Fruit fly (Drosophila melanogaster) whole organism, embryonic: Measurements from ENCODE around the gene RpL32.

Source experiments
- CG10209 ChIP-seq: fragments of 200-800 bp; sonication (Bioruptor generic); optimal IDR thresholded peaks from 3 replicates; lab custom pipeline; 2017; ENCODE audit warnings: missing biosample characterization, mild to moderate bottlenecking, missing genetic modification characterization, missing genetic modification reagents
- CG10543 ChIP-seq: fragments of 200-800 bp; sonication (Bioruptor generic); optimal IDR thresholded peaks from 3 replicates; lab custom pipeline; 2017; ENCODE audit warnings: missing biosample characterization, mild to moderate bottlenecking, missing genetic modification characterization, moderate library complexity
- CG11723 ChIP-seq: fragments of 200-800 bp; sonication (Bioruptor generic); optimal IDR thresholded peaks from 2 replicates; lab custom pipeline; 2017; ENCODE audit warnings: missing biosample characterization, mild to moderate bottlenecking, missing genetic modification characterization
- CG13296 ChIP-seq: fragments of 200-800 bp; sonication (Bioruptor generic); optimal IDR thresholded peaks from 3 replicates; lab custom pipeline; 2018; ENCODE audit warnings: missing biosample characterization, mild to moderate bottlenecking, missing genetic modification characterization
- CG13424 ChIP-seq: fragments of 200-800 bp; sonication (Bioruptor generic); optimal IDR thresholded peaks from 2 replicates; lab custom pipeline; 2019; ENCODE audit warnings: missing biosample characterization, mild to moderate bottlenecking, missing genetic modification characterization, moderate library complexity
- CG13894 ChIP-seq: fragments of 200-800 bp; sonication (Bioruptor generic); optimal IDR thresholded peaks from 3 replicates; lab custom pipeline; 2018; ENCODE audit warnings: missing biosample characterization, mild to moderate bottlenecking, missing genetic modification characterization, moderate library complexity
- CG14667 ChIP-seq: fragments of 200-800 bp; sonication (Bioruptor generic); IDR thresholded peaks from 2 replicates; pipeline ENCODE4 v1.3.6; 2022; ENCODE audit warnings: missing biosample characterization, missing genetic modification characterization
- CG1529 ChIP-seq: fragments of 200-800 bp; sonication (Bioruptor generic); optimal IDR thresholded peaks from 3 replicates; lab custom pipeline; 2018; ENCODE audit warnings: missing biosample characterization, missing genetic modification characterization
- CG16813 ChIP-seq: fragments of 200-800 bp; sonication (Bioruptor generic); IDR thresholded peaks from 3 replicates; pipeline ENCODE4 v1.3.6; 2022; ENCODE audit warnings: missing biosample characterization, missing genetic modification characterization; ENCODE audit not compliant: partially characterized antibody
- CG3065 ChIP-seq: fragments of 200-800 bp; sonication (Bioruptor generic); optimal IDR thresholded peaks from 2 replicates; lab custom pipeline; 2016; ENCODE audit warnings: missing biosample characterization, missing genetic modification characterization
- CG3163 ChIP-seq: fragments of 200-800 bp; sonication (Bioruptor generic); optimal IDR thresholded peaks from 3 replicates; lab custom pipeline; 2016; ENCODE audit warnings: missing biosample characterization, missing genetic modification characterization
- CG32532 ChIP-seq: fragments of 200-800 bp; sonication (Bioruptor generic); IDR thresholded peaks from 2 replicates; pipeline ENCODE4 v1.3.6; 2022; ENCODE audit warnings: missing biosample characterization, missing genetic modification characterization
- CG3407 ChIP-seq: fragments of 200-800 bp; sonication (Bioruptor generic); optimal IDR thresholded peaks from 2 replicates; lab custom pipeline; 2018; ENCODE audit warnings: missing biosample characterization, mild to moderate bottlenecking, missing genetic modification characterization
- CG4707 ChIP-seq: fragments of 200-800 bp; sonication (Bioruptor generic); optimal IDR thresholded peaks from 2 replicates; lab custom pipeline; 2018; ENCODE audit warnings: missing biosample characterization, mild to moderate bottlenecking, missing genetic modification characterization, moderate library complexity
- CG4730 ChIP-seq: fragments of 200-800 bp; sonication (Bioruptor generic); IDR thresholded peaks from 2 replicates; pipeline ENCODE4 v1.3.6; 2022; ENCODE audit warnings: missing biosample characterization, missing genetic modification characterization
- CG7372 ChIP-seq: fragments of 200-800 bp; sonication (Bioruptor generic); IDR thresholded peaks from 2 replicates; pipeline ENCODE4 v1.3.6; 2022; ENCODE audit warnings: missing biosample characterization, missing genetic modification characterization
- CG8359 ChIP-seq: fragments of 200-800 bp; sonication (Bioruptor generic); optimal IDR thresholded peaks from 2 replicates; lab custom pipeline; 2017; ENCODE audit warnings: missing biosample characterization, mild to moderate bottlenecking, missing genetic modification characterization, borderline replicate concordance
- CTCF ChIP-seq: fragments of 200-800 bp; sonication (Bioruptor generic); optimal IDR thresholded peaks from 2 replicates; lab custom pipeline; 2017; ENCODE audit warnings: missing biosample characterization, mild to moderate bottlenecking, missing genetic modification characterization, moderate library complexity
- D19A ChIP-seq: fragments of 200-800 bp; optimal IDR thresholded peaks from 3 replicates; lab custom pipeline; 2019; ENCODE audit warnings: missing biosample characterization, mild to moderate bottlenecking, missing genetic modification characterization, moderate library complexity
- Dad ChIP-seq: fragments of 200-800 bp; sonication (Bioruptor generic); optimal IDR thresholded peaks from 3 replicates; lab custom pipeline; 2016; ENCODE audit warnings: missing biosample characterization, missing genetic modification characterization
- HLHmδ ChIP-seq: fragments of 200-800 bp; sonication (Bioruptor generic); optimal IDR thresholded peaks from 2 replicates; lab custom pipeline; 2018; ENCODE audit warnings: missing biosample characterization, mild to moderate bottlenecking, missing genetic modification characterization, moderate library complexity
- Hr78 ChIP-seq, 2 experiments: fragments of 200-800 bp in 1 of 2; fragments of >200 bp in 1 of 2; sonication (Bioruptor generic) in 1 of 2; optimal IDR thresholded peaks; 2 replicates each; lab custom pipeline; 2017 to 2019; ENCODE audit warnings: missing biosample characterization in 2 of 2, missing genetic modification characterization in 2 of 2, mild to moderate bottlenecking in 1 of 2, moderate library complexity in 1 of 2
- Kr ChIP-seq: fragments of 200-800 bp; sonication (Bioruptor generic); optimal IDR thresholded peaks from 2 replicates; lab custom pipeline; 2017; ENCODE audit warnings: missing biosample characterization, mild to moderate bottlenecking, missing genetic modification characterization
- Lhr ChIP-seq: fragments of 200-800 bp; sonication (Bioruptor generic); optimal IDR thresholded peaks from 3 replicates; lab custom pipeline; 2017; ENCODE audit warnings: mild to moderate bottlenecking, missing biosample characterization, missing genetic modification reagents, missing genetic modification characterization
- MTF-1 ChIP-seq: fragments of 200-800 bp; sonication (Bioruptor generic); optimal IDR thresholded peaks from 2 replicates; lab custom pipeline; 2018; ENCODE audit warnings: missing biosample characterization, mild to moderate bottlenecking, missing genetic modification characterization, borderline replicate concordance
- Mrtf ChIP-seq: fragments of 200-800 bp; sonication (Bioruptor generic); IDR thresholded peaks from 3 replicates; pipeline ENCODE4 v1.3.6; 2022; ENCODE audit warnings: missing biosample characterization, missing genetic modification characterization
- NFAT ChIP-seq: fragments of 200-800 bp; sonication (Bioruptor generic); IDR thresholded peaks from 2 replicates; pipeline ENCODE4 v1.3.6; 2022; ENCODE audit warnings: missing biosample characterization, missing genetic modification characterization
- Vsx1 ChIP-seq: fragments of 200-800 bp; sonication (Bioruptor generic); optimal IDR thresholded peaks from 2 replicates; lab custom pipeline; 2017; ENCODE audit warnings: missing biosample characterization, mild to moderate bottlenecking, missing genetic modification characterization, missing genetic modification reagents
- Xbp1 ChIP-seq: fragments of 200-800 bp; sonication (Bioruptor generic); optimal IDR thresholded peaks from 3 replicates; lab custom pipeline; 2016; ENCODE audit warnings: missing biosample characterization, mild to moderate bottlenecking, missing genetic modification characterization
- amos ChIP-seq: fragments of 200-800 bp; sonication (Bioruptor generic); IDR thresholded peaks from 2 replicates; pipeline ENCODE4 v1.3.6; 2022; ENCODE audit warnings: missing biosample characterization, missing genetic modification characterization; ENCODE audit not compliant: partially characterized antibody
- aop ChIP-seq: fragments of 200-800 bp; sonication (Bioruptor generic); IDR thresholded peaks from 2 replicates; pipeline ENCODE4 v1.3.6; 2022; ENCODE audit warnings: missing biosample characterization, missing genetic modification characterization
- bigmax ChIP-seq: fragments of 200-800 bp; sonication (Bioruptor generic); optimal IDR thresholded peaks from 2 replicates; lab custom pipeline; 2018; ENCODE audit warnings: missing biosample characterization, mild to moderate bottlenecking, missing genetic modification characterization
- br ChIP-seq: fragments of >200 bp; optimal IDR thresholded peaks from 2 replicates; lab custom pipeline; 2017
- cas ChIP-seq: fragments of 200-800 bp; sonication (Bioruptor generic); IDR thresholded peaks from 2 replicates; pipeline ENCODE4 v1.3.6; 2022; ENCODE audit warnings: missing biosample characterization, missing genetic modification characterization
- cato ChIP-seq: fragments of 200-800 bp; sonication (Bioruptor generic); optimal IDR thresholded peaks from 2 replicates; lab custom pipeline; 2016; ENCODE audit warnings: missing biosample characterization, missing genetic modification characterization, borderline replicate concordance
- dati ChIP-seq: fragments of 200-800 bp; sonication (Bioruptor generic); IDR thresholded peaks from 2 replicates; pipeline ENCODE4 v1.3.6; 2022; ENCODE audit warnings: missing biosample characterization, missing genetic modification characterization
- dysf ChIP-seq: fragments of 200-800 bp; sonication (Bioruptor generic); IDR thresholded peaks from 3 replicates; pipeline ENCODE4 v1.3.6; 2022; ENCODE audit warnings: missing biosample characterization, missing genetic modification characterization
- exex ChIP-seq: fragments of 200-800 bp; sonication (Bioruptor generic); optimal IDR thresholded peaks from 4 replicates; lab custom pipeline; 2018; ENCODE audit warnings: missing biosample characterization, mild to moderate bottlenecking, missing genetic modification characterization, moderate library complexity
- fd102C ChIP-seq: fragments of 200-800 bp; sonication (Bioruptor generic); optimal IDR thresholded peaks from 2 replicates; lab custom pipeline; 2018; ENCODE audit warnings: missing biosample characterization, mild to moderate bottlenecking, missing genetic modification characterization, moderate library complexity
- gcm2 ChIP-seq: fragments of 200-800 bp; sonication (Bioruptor generic); optimal IDR thresholded peaks from 2 replicates; lab custom pipeline; 2016; ENCODE audit warnings: missing biosample characterization, missing genetic modification characterization
- lilli ChIP-seq: fragments of 200-800 bp; sonication (Bioruptor generic); optimal IDR thresholded peaks from 3 replicates; lab custom pipeline; 2016; ENCODE audit warnings: missing biosample characterization, missing genetic modification characterization
- lmd ChIP-seq: fragments of 200-800 bp; sonication (Bioruptor generic); IDR thresholded peaks from 2 replicates; pipeline ENCODE4 v1.3.6; 2022; ENCODE audit warnings: missing biosample characterization, missing genetic modification characterization
- onecut ChIP-seq: fragments of 200-800 bp; sonication (Bioruptor generic); IDR thresholded peaks from 2 replicates; pipeline ENCODE4 v1.3.6; 2022; ENCODE audit warnings: missing biosample characterization, missing genetic modification characterization
- prd ChIP-seq, 3 experiments: fragments of >200 bp in 2 of 3; fragments of 200-800 bp in 1 of 3; sonication (Bioruptor generic) in 1 of 3; optimal IDR thresholded peaks in 2 of 3; IDR thresholded peaks in 1 of 3; 2 replicates in 2 of 3; 3 replicates in 1 of 3; pipeline versions ENCODE4 v1.3.6 to Lab custom; 2017 to 2022; ENCODE audit warnings: missing biosample characterization in 1 of 3, missing genetic modification characterization in 1 of 3
- pros ChIP-seq: fragments of 200-800 bp; sonication (Bioruptor generic); optimal IDR thresholded peaks from 3 replicates; lab custom pipeline; 2019; ENCODE audit warnings: missing biosample characterization, mild to moderate bottlenecking, missing genetic modification characterization, moderate library complexity
- row ChIP-seq: fragments of 200-800 bp; sonication (Bioruptor generic); IDR thresholded peaks from 3 replicates; pipeline ENCODE4 v1.3.6; 2022; ENCODE audit warnings: missing biosample characterization, missing genetic modification characterization
- salm ChIP-seq: fragments of 200-800 bp; sonication (Bioruptor generic); optimal IDR thresholded peaks from 2 replicates; lab custom pipeline; 2018; ENCODE audit warnings: missing biosample characterization, mild to moderate bottlenecking, missing genetic modification characterization
- tap ChIP-seq: fragments of 200-800 bp; optimal IDR thresholded peaks from 3 replicates; lab custom pipeline; 2019; ENCODE audit warnings: missing biosample characterization, mild to moderate bottlenecking, missing genetic modification characterization, moderate library complexity
- trh ChIP-seq: fragments of 200-800 bp; sonication (Bioruptor generic); optimal IDR thresholded peaks from 2 replicates; lab custom pipeline; 2016; ENCODE audit warnings: missing biosample characterization, missing genetic modification characterization
- yki ChIP-seq: fragments of >200 bp; optimal IDR thresholded peaks from 3 replicates; lab custom pipeline; 2018
- zf30C ChIP-seq: fragments of 200-800 bp; sonication (Bioruptor generic); optimal IDR thresholded peaks from 3 replicates; lab custom pipeline; 2018; ENCODE audit warnings: missing biosample characterization, mild to moderate bottlenecking, missing genetic modification characterization

Gene RpL32

DNA sequence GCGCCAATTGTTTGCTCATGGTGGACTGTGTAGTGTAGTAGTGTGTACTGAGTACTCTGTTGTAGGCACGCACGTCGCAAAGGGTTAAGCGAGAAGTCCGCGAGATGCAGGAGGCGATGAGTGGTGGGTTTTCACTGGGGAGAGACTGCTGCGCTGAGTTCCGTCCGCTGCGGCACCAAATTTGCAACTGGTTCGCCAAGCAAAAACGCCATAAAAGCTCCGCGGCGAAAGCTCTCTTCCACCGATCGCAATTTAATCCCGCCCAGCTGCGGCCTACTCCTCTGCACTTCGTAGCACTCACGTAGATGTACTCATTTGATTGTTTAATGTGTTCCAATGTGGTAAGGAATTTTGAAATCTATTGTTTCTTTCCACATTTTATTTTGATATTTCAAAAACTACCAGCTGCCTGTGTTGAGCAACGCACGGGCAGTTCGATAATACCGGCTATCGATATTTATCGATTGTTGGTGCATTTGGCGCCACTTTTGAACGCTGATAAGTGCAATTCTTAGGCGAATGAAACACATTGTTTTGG is 30.9 kb downstream of the RpL32 start, which contains the start of gene CG7920 (continued):
- peak; percentile 48 for TF ChIP-seq CG13296
- no peak for TF ChIP-seq salm (tag; lab: Kevin White, UChicago)
- TF ChIP-seq CG13894 (tag; lab: Kevin White, UChicago) = peak; percentile 59
- TF ChIP-seq CG16813 (GFP tag; lab: Robert Waterston, UW) = peak; percentile 75
- TF ChIP-seq CG32532 = peak; percentile 41; the same call in 1 of the 2 replicates
- peak; percentile 58 for TF ChIP-seq CG10543 (GFP tag; lab: Kevin White, UChicago)
- no peak for TF ChIP-seq CG1529 (GFP tag; lab: Kevin White, UChicago)
- TF ChIP-seq CG13424 (tag; lab: Kevin White, UChicago) = no peak
- TF ChIP-seq amos (GFP tag; lab: Robert Waterston, UW) = peak; percentile 81
- TF ChIP-seq lilli (GFP tag; lab: Kevin White, UChicago) = peak; percentile 22
- TF ChIP-seq br (lab: Kevin White, UChicago) = no peak
- TF ChIP-seq Hr78 (GFP tag; optimal IDR thresholded peaks at IDR 0.05; lab: Kevin White, UChicago) = no peak
- no peak for TF ChIP-seq yki
- no peak for TF ChIP-seq row (GFP tag; lab: Robert Waterston, UW)
- TF ChIP-seq bigmax (GFP tag; lab: Kevin White, UChicago) = no peak
- no peak for TF ChIP-seq cas
- TF ChIP-seq Dad (GFP tag; lab: Kevin White, UChicago) = no peak
- no peak for TF ChIP-seq CG11723 (GFP tag; lab: Kevin White, UChicago)
- TF ChIP-seq CG4730 (GFP tag; lab: Robert Waterston, UW) = no peak
- TF ChIP-seq CG10209 = no peak
- peak; percentile 30 for TF ChIP-seq Lhr
- TF ChIP-seq HLHmδ (GFP tag; lab: Kevin White, UChicago) = no peak
- TF ChIP-seq CG3065 (GFP tag; lab: Kevin White, UChicago) = no peak
- TF ChIP-seq exex (tag; lab: Kevin White, UChicago) = no peak
- no peak for TF ChIP-seq D19A (tag; lab: Kevin White, UChicago)
- no peak for TF ChIP-seq zf30C
- TF ChIP-seq gcm2 (GFP tag; lab: Kevin White, UChicago) = no peak
- TF ChIP-seq MTF-1 (GFP tag; lab: Kevin White, UChicago) = no peak
- TF ChIP-seq Xbp1 (GFP tag; lab: Kevin White, UChicago) = peak; percentile 19
- TF ChIP-seq fd102C (GFP tag; lab: Kevin White, UChicago) = no peak
- no peak for TF ChIP-seq pros (GFP tag; lab: Kevin White, UChicago)
- TF ChIP-seq CG7372 (GFP tag; lab: Robert Waterston, UW) = no peak
- TF ChIP-seq dati (GFP tag; lab: Robert Waterston, UW) = no peak
- no peak for TF ChIP-seq Vsx1 (GFP tag; lab: Kevin White, UChicago)
- no peak for TF ChIP-seq onecut
- TF ChIP-seq trh (GFP tag; lab: Kevin White, UChicago) = no peak
- no peak for TF ChIP-seq CG14667 (GFP tag; lab: Robert Waterston, UW)
- no peak for TF ChIP-seq CG3407 (GFP tag; lab: Kevin White, UChicago)
- TF ChIP-seq CG3163 = no peak
- no peak for TF ChIP-seq aop (GFP tag; lab: Robert Waterston, UW)
- no peak for TF ChIP-seq CG8359
- no peak; the same call in 2 of the 3 replicates for TF ChIP-seq dysf
- TF ChIP-seq Mrtf (GFP tag; lab: Robert Waterston, UW) = no peak
- TF ChIP-seq CG4707 (GFP tag; lab: Kevin White, UChicago) = no peak
- no peak for TF ChIP-seq lmd (GFP tag; lab: Robert Waterston, UW)
- TF ChIP-seq tap (tag; lab: Kevin White, UChicago) = peak; percentile 11
- peak; percentile 12; the same call in 1 of the 2 replicates for TF ChIP-seq NFAT (GFP tag; lab: Robert Waterston, UW)
- peak; percentile 75 for TF ChIP-seq CTCF (GFP tag; lab: Kevin White, UChicago)
- peak; percentile 60 for TF ChIP-seq Kr (GFP tag; lab: Kevin White, UChicago)
- TF ChIP-seq cato (GFP tag; lab: Kevin White, UChicago) = no peak
- TF ChIP-seq prd (optimal IDR thresholded peaks at IDR 0.05; lab: Kevin White, UChicago) = no peak
- no peak for TF ChIP-seq prd (GFP tag; IDR thresholded peaks at IDR 0.05; lab: Robert Waterston, UW)
